Fruit fly (Drosophila melanogaster) whole organism, wandering third instar larva: ENCODE measurements around the gene Sfp33A3.

Experiments used
- CG32264 ChIP-seq: fragments of 200-800 bp; sonication (Bioruptor generic); optimal IDR thresholded peaks from 2 replicates; lab custom pipeline; 2016; ENCODE audit warnings: missing biosample characterization, missing genetic modification characterization
- CrebA ChIP-seq: fragments of 200-800 bp; sonication (Bioruptor generic); optimal IDR thresholded peaks from 2 replicates; lab custom pipeline; 2016; ENCODE audit warnings: missing biosample characterization, mild to moderate bottlenecking, missing genetic modification characterization, borderline replicate concordance
- Dfd ChIP-seq: fragments of >200 bp; optimal IDR thresholded peaks from 2 replicates; lab custom pipeline; 2017; ENCODE audit warnings: missing biosample characterization, missing genetic modification characterization
- GATAd ChIP-seq: sonication (Bioruptor generic); optimal IDR thresholded peaks from 2 replicates; lab custom pipeline; 2016; ENCODE audit warnings: missing biosample characterization, missing genetic modification characterization
- Hnf4 ChIP-seq: fragments of 200-800 bp; sonication (Bioruptor generic); optimal IDR thresholded peaks from 2 replicates; lab custom pipeline; 2016; ENCODE audit warnings: missing biosample characterization, mild to moderate bottlenecking, missing genetic modification characterization
- Hr83 ChIP-seq: fragments of 200-300 bp; sonication (Bioruptor generic); optimal IDR thresholded peaks from 2 replicates; lab custom pipeline; 2016; ENCODE audit warnings: missing biosample characterization, mild to moderate bottlenecking, missing genetic modification characterization, moderate library complexity; ENCODE audit not compliant: poor library complexity, severe bottlenecking
- Jra ChIP-seq: sonication (Bioruptor generic); optimal IDR thresholded peaks from 2 replicates; lab custom pipeline; 2016; ENCODE audit warnings: missing biosample characterization, missing genetic modification characterization
- Mio ChIP-seq: sonication (Bioruptor generic); optimal IDR thresholded peaks from 2 replicates; lab custom pipeline; 2016; ENCODE audit warnings: missing biosample characterization, missing genetic modification characterization
- Myc ChIP-seq: fragments of >200 bp; optimal IDR thresholded peaks from 2 replicates; lab custom pipeline; 2017
- N ChIP-seq: fragments of >200 bp; optimal IDR thresholded peaks from 2 replicates; lab custom pipeline; 2018; ENCODE audit warnings: missing biosample characterization, missing external identifiers, missing genetic modification characterization
- OdsH ChIP-seq: fragments of 200-800 bp; sonication (Bioruptor generic); optimal IDR thresholded peaks from 2 replicates; lab custom pipeline; 2016; ENCODE audit warnings: missing biosample characterization, mild to moderate bottlenecking, missing genetic modification characterization
- Rel ChIP-seq, 2 experiments: fragments of 200-800 bp; sonication (Bioruptor generic) in 1 of 2; optimal IDR thresholded peaks; 2 replicates in 1 of 2; 3 replicates in 1 of 2; lab custom pipeline; 2016 to 2019; ENCODE audit warnings: mild to moderate bottlenecking in 2 of 2, missing biosample characterization in 2 of 2, missing genetic modification characterization in 2 of 2, moderate library complexity in 1 of 2
- Sp1 ChIP-seq: fragments of 200-800 bp; sonication (Bioruptor generic); optimal IDR thresholded peaks from 3 replicates; lab custom pipeline; 2019; ENCODE audit warnings: missing biosample characterization, mild to moderate bottlenecking, missing genetic modification characterization, moderate library complexity
- Vsx2 ChIP-seq: fragments of 200-300, 225-300 bp; sonication (Bioruptor generic); optimal IDR thresholded peaks from 2 replicates; lab custom pipeline; 2018; ENCODE audit warnings: missing biosample characterization, missing genetic modification characterization; ENCODE audit not compliant: partially characterized antibody
- brk ChIP-seq: fragments of 200-800 bp; sonication (Bioruptor generic); optimal IDR thresholded peaks from 2 replicates; lab custom pipeline; 2016; ENCODE audit warnings: missing biosample characterization, mild to moderate bottlenecking, missing genetic modification characterization
- dmrt93B ChIP-seq: fragments of 200-800 bp; sonication (Bioruptor generic); optimal IDR thresholded peaks from 2 replicates; lab custom pipeline; 2018; ENCODE audit warnings: missing biosample characterization, mild to moderate bottlenecking, missing genetic modification characterization
- dsf ChIP-seq: sonication (Bioruptor generic); optimal IDR thresholded peaks from 2 replicates; lab custom pipeline; 2016; ENCODE audit warnings: missing biosample characterization, missing genetic modification characterization, borderline replicate concordance
- ey ChIP-seq: fragments of 200-800 bp; sonication (Bioruptor generic); optimal IDR thresholded peaks from 2 replicates; lab custom pipeline; 2016; ENCODE audit warnings: missing biosample characterization, missing genetic modification characterization
- foxo ChIP-seq, 2 experiments: fragments of 200-800 bp; sonication (Bioruptor generic); optimal IDR thresholded peaks; 2 replicates in 1 of 2; 3 replicates in 1 of 2; lab custom pipeline; 2016 to 2017; ENCODE audit warnings: missing biosample characterization in 2 of 2, missing genetic modification characterization in 2 of 2
- fru ChIP-seq: fragments of 200-800 bp; sonication (Bioruptor generic); optimal IDR thresholded peaks from 3 replicates; lab custom pipeline; 2016; ENCODE audit warnings: missing biosample characterization, mild to moderate bottlenecking, missing genetic modification characterization
- jim ChIP-seq: fragments of 175-275, 200-325 bp; sonication (Bioruptor generic); optimal IDR thresholded peaks from 2 replicates; lab custom pipeline; 2016; ENCODE audit warnings: missing biosample characterization, mild to moderate bottlenecking, missing genetic modification characterization
- lola ChIP-seq: fragments of >200 bp; optimal IDR thresholded peaks from 2 replicates; lab custom pipeline; 2017; ENCODE audit warnings: missing biosample characterization, missing genetic modification characterization
- pan ChIP-seq: fragments of >200 bp; optimal IDR thresholded peaks from 2 replicates; lab custom pipeline; 2017
- psq ChIP-seq: fragments of 200-800 bp; sonication (Bioruptor generic); optimal IDR thresholded peaks from 3 replicates; lab custom pipeline; 2017; ENCODE audit warnings: missing biosample characterization, mild to moderate bottlenecking, missing genetic modification characterization, moderate library complexity
- sage ChIP-seq: fragments of 200-800 bp; sonication (Bioruptor generic); optimal IDR thresholded peaks from 2 replicates; lab custom pipeline; 2016; ENCODE audit warnings: missing biosample characterization, mild to moderate bottlenecking, missing genetic modification characterization
- sv ChIP-seq: fragments of 200-800 bp; sonication (Bioruptor generic); optimal IDR thresholded peaks from 3 replicates; lab custom pipeline; 2016; ENCODE audit warnings: missing biosample characterization, missing genetic modification characterization
- tai ChIP-seq: sonication (Bioruptor generic); optimal IDR thresholded peaks from 2 replicates; lab custom pipeline; 2016; ENCODE audit warnings: missing biosample characterization, missing genetic modification characterization
- usp ChIP-seq: fragments of >200 bp; optimal IDR thresholded peaks from 2 replicates; lab custom pipeline; 2017; ENCODE audit warnings: missing biosample characterization, missing genetic modification characterization
- woc ChIP-seq: sonication (Bioruptor generic); optimal IDR thresholded peaks from 2 replicates; lab custom pipeline; 2016; ENCODE audit warnings: missing biosample characterization, mild to moderate bottlenecking, missing genetic modification characterization

Gene Sfp33A3

DNA sequence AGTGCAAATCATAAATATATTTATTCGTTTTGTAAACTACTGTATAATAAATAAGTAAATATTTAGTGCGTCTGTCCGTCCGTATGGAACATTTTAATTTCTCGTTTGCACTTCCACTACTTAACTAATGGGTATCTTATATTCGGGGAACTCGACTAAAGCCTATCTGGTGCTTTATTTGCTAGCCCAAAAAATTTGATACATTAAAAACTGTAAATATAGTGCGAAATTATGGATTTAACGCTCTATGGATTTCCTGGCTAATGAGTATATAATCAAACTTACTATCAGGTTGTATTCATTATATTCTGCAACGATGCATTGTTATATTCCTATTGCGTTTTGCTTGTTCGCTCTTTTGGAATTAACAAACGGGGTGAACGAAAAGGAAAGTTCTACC, 2.8 kb upstream of the Sfp33A3 start, which contains the start of gene Sfp33A4:
Sfp33A4 (plus strand) TSS at position 301 of the 400 bp plus-strand sequence.
- no peak for TF ChIP-seq Myc (lab: Kevin White, UChicago)
- no peak for TF ChIP-seq jim (GFP tag; lab: Kevin White, UChicago)
- no peak for TF ChIP-seq sage (GFP tag; lab: Kevin White, UChicago)
- TF ChIP-seq brk (GFP tag; lab: Kevin White, UChicago) = no peak
- no peak for TF ChIP-seq foxo (GFP tag; optimal IDR thresholded peaks at IDR 0.05; lab: Kevin White, UChicago)
- no peak for TF ChIP-seq OdsH (GFP tag; lab: Kevin White, UChicago)
- TF ChIP-seq, all 38 proteins: peak for 0

DNA sequence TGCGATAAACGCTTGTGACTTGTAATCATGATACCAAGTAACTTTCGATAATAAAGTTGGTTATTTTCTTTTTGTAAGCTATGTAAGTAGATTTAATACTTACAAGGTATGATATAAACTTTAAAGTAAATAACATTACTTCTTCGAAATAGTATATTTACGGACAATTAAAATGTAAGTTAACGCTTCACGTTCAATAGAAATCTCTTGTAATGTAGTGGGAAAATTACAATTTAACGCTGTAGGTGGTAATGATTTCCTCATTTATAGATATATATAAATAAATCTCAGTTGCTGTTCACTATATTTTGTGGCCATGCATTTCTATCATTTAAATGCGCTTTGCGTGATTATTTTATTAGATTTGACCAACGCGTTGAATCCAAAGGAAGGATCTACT, 2.3 kb upstream of the Sfp33A3 start, which contains the start of gene Sfp33A2:
Sfp33A2 (plus strand) TSS at position 301 of the 400 bp plus-strand sequence.
- TF ChIP-seq sv (GFP tag; lab: Kevin White, UChicago) = no peak
- no peak for TF ChIP-seq dmrt93B
- no peak for TF ChIP-seq sage (GFP tag; lab: Kevin White, UChicago)
- TF ChIP-seq woc = no peak
- no peak for TF ChIP-seq Jra (GFP tag; lab: Kevin White, UChicago)
- TF ChIP-seq dsf (GFP tag; lab: Kevin White, UChicago) = no peak
- TF ChIP-seq Sp1 (GFP tag; lab: Kevin White, UChicago) = no peak
- TF ChIP-seq tai (GFP tag; lab: Kevin White, UChicago) = no peak
- no peak for TF ChIP-seq CG32264 (GFP tag; lab: Kevin White, UChicago)
- TF ChIP-seq CrebA (GFP tag; lab: Kevin White, UChicago) = no peak
- TF ChIP-seq GATAd (GFP tag; lab: Kevin White, UChicago) = no peak
- no peak for TF ChIP-seq Dfd (GFP tag; lab: Kevin White, UChicago)
- no peak for TF ChIP-seq psq (GFP tag; lab: Kevin White, UChicago)
- no peak for TF ChIP-seq OdsH (GFP tag; lab: Kevin White, UChicago)
- no peak for TF ChIP-seq fru (GFP tag; lab: Kevin White, UChicago)
- no peak for TF ChIP-seq Hnf4 (GFP tag; lab: Kevin White, UChicago)

- TF ChIP-seq OdsH (GFP tag; lab: Kevin White, UChicago) (no peak), dsf (GFP tag; lab: Kevin White, UChicago) (no peak), GATAd (GFP tag; lab: Kevin White, UChicago) (no peak), Hnf4 (GFP tag; lab: Kevin White, UChicago) (no peak), Sp1 (GFP tag; lab: Kevin White, UChicago) (no peak), jim (GFP tag; lab: Kevin White, UChicago) (no peak), CG32264 (GFP tag; lab: Kevin White, UChicago) (no peak), Hr83 (GFP tag; lab: Kevin White, UChicago) (no peak), Rel (GFP tag; optimal IDR thresholded peaks at IDR 0.05; lab: Kevin White, UChicago) (no peak), Rel (tag; optimal IDR thresholded peaks at IDR 0.05; lab: Kevin White, UChicago) (no peak), tai (GFP tag; lab: Kevin White, UChicago) (no peak), Jra (GFP tag; lab: Kevin White, UChicago) (no peak), Mio (GFP tag; lab: Kevin White, UChicago) (no peak), N (GFP tag; lab: Kevin White, UChicago) (no peak), sage (GFP tag; lab: Kevin White, UChicago) (no peak), Myc (lab: Kevin White, UChicago) (no peak), usp (no peak), Dfd (GFP tag; lab: Kevin White, UChicago) (no peak), sv (GFP tag; lab: Kevin White, UChicago) (no peak), pan (no peak), psq (GFP tag; lab: Kevin White, UChicago) (no peak)
These were observed 679 bp downstream of the Sfp33A3 start, which contains the start of gene CG31704 for dm6 chr2L:11840391-11840790. CG31704 (plus strand) TSS chr2L:11840691.

- TF ChIP-seq sage (GFP tag; lab: Kevin White, UChicago) = no peak
- no peak for TF ChIP-seq Vsx2 (GFP tag; lab: Kevin White, UChicago)
- no peak for TF ChIP-seq jim (GFP tag; lab: Kevin White, UChicago)
- peak; percentile 9 for TF ChIP-seq Hnf4 (GFP tag; lab: Kevin White, UChicago)
- TF ChIP-seq foxo (GFP tag; optimal IDR thresholded peaks at IDR 0.05; lab: Kevin White, UChicago) = peak in 1 of 2 experiments; percentile 12
- no peak for TF ChIP-seq lola (GFP tag; lab: Kevin White, UChicago)
- TF ChIP-seq ey (GFP tag; lab: Kevin White, UChicago) = no peak
These were observed 1.8 kb downstream of the Sfp33A3 start for dm6 chr2L:11841538-11841937.
